Fruit fly (Drosophila melanogaster): ENCODE results near the gene RpS4.

RpS4 gene

DNA sequence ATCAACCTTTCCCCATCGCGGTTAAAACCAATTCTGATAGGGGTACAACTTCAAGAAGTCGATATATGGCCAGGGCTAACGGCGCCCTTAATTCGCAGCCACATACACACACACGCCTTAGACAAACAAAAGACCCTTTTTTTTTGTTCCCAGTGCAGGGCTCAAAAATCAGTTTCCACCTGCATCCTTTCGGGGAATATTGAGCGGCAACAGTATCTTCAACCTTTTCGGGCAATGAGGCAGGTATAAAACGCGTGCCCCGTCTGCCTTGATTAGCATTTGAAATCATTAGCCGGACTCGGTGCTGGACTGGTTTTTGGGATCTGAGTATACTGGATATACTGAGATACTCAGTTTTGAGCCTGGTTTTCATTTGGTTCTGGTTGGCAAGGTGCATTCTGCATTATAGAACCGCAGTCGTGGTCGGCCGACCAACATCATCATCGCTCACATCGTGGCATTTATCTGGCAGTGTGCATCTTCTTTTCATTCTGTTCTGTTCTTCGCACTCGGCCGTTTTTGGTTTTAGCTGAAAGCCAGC is 32.6 kb downstream of the RpS4 start (continued):
- TF ChIP-seq Elba2 (GFP tag; optimal IDR thresholded peaks at IDR 0.05), result no peak
- no peak for TF ChIP-seq org-1 (GFP tag; optimal IDR thresholded peaks at IDR 0.05)
- no peak for TF ChIP-seq zen2 (GFP tag; IDR thresholded peaks at IDR 0.05; ENCODE audit: partially characterized antibody)
- TF ChIP-seq gcm (GFP tag; optimal IDR thresholded peaks at IDR 0.05), result peak; percentile 13
- no peak for TF ChIP-seq CG2202 (tag; optimal IDR thresholded peaks at IDR 0.05)
- TF ChIP-seq fd96Cb (tag; optimal IDR thresholded peaks at IDR 0.05), result no peak
- TF ChIP-seq phol (tag; optimal IDR thresholded peaks at IDR 0.05), result no peak
- TF ChIP-seq sug (tag; optimal IDR thresholded peaks at IDR 0.05), result no peak
- TF ChIP-seq CG1603 (tag; optimal IDR thresholded peaks at IDR 0.05), result no peak
- TF ChIP-seq CrebB (tag; optimal IDR thresholded peaks at IDR 0.05), result no peak
- peak; percentile 68 for TF ChIP-seq zen (tag; optimal IDR thresholded peaks at IDR 0.05)
- TF ChIP-seq BEAF-32 (GFP tag; optimal IDR thresholded peaks at IDR 0.05), result no peak
- TF ChIP-seq CG11085 (GFP tag; IDR thresholded peaks at IDR 0.05), result no peak
- no peak for TF ChIP-seq caup (GFP tag; optimal IDR thresholded peaks at IDR 0.05; ENCODE audit: severe bottlenecking)
- no peak for TF ChIP-seq al (GFP tag; IDR thresholded peaks at IDR 0.05)
- no peak for TF ChIP-seq Bgb (GFP tag; IDR thresholded peaks at IDR 0.05; ENCODE audit: partially characterized antibody)
- TF ChIP-seq CG3726 (GFP tag; IDR thresholded peaks at IDR 0.05), result no peak
- no peak for TF ChIP-seq CTCF (GFP tag; optimal IDR thresholded peaks at IDR 0.05)
- TF ChIP-seq sqz (GFP tag; optimal IDR thresholded peaks at IDR 0.05), result peak; percentile 31
- TF ChIP-seq D19B (GFP tag; optimal IDR thresholded peaks at IDR 0.05), result no peak
- TF ChIP-seq CG4707 (GFP tag; optimal IDR thresholded peaks at IDR 0.05), result no peak
- TF ChIP-seq pita (GFP tag; optimal IDR thresholded peaks at IDR 0.05), result no peak
- TF ChIP-seq corto (GFP tag; optimal IDR thresholded peaks at IDR 0.05), result peak; percentile 51
- no peak for TF ChIP-seq YL-1 (GFP tag; optimal IDR thresholded peaks at IDR 0.05)
- TF ChIP-seq chm (GFP tag; IDR thresholded peaks at IDR 0.05), result no peak
- no peak for TF ChIP-seq trem (tag; optimal IDR thresholded peaks at IDR 0.05)
- TF ChIP-seq seq (GFP tag; IDR thresholded peaks at IDR 0.05), result no peak

DNA sequence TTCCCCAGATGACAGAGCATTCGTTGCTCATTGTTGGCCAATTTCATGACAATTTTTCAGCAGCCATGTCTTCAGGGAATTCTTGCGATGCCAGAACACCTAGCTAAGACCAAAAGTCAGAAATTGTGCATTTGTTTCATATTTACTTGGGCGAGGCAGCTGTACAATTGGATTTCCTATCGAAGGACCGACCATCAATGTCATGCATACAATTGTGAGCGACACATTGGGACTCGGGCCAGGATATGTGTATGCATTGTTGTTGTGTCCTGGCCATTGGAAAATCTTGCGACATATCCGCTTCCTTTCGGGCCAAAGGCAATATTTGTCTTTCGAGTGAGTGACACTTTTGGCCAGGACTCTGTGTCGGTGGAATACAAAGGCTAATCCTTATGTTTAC is 35.8 kb downstream of the RpS4 start:
- no peak for TF ChIP-seq Sry-β (GFP tag; optimal IDR thresholded peaks at IDR 0.05)
- no peak for TF ChIP-seq gcm (GFP tag; optimal IDR thresholded peaks at IDR 0.05)
- TF ChIP-seq dimm (GFP tag; IDR thresholded peaks at IDR 0.05), result no peak
- peak; percentile 29; the same call in 1 of the 2 replicates for TF ChIP-seq CG4360 (GFP tag; IDR thresholded peaks at IDR 0.05)
- TF ChIP-seq Tbp (GFP tag; optimal IDR thresholded peaks at IDR 0.05), result no peak
- no peak for TF ChIP-seq gcm2 (GFP tag; optimal IDR thresholded peaks at IDR 0.05)
- TF ChIP-seq CrebB (tag; optimal IDR thresholded peaks at IDR 0.05), result no peak
- TF ChIP-seq CG4854 (GFP tag; optimal IDR thresholded peaks at IDR 0.05), result no peak
- peak; percentile 96 for TF ChIP-seq D (optimal IDR thresholded peaks at IDR 0.05)
- no peak for TF ChIP-seq D (GFP tag; optimal IDR thresholded peaks at IDR 0.05)
- no peak for TF ChIP-seq Mrtf (GFP tag; IDR thresholded peaks at IDR 0.05)
- TF ChIP-seq Side (GFP tag; optimal IDR thresholded peaks at IDR 0.05), result no peak
- TF ChIP-seq CG17361 (GFP tag; IDR thresholded peaks at IDR 0.05), result no peak
- no peak for TF ChIP-seq sc (optimal IDR thresholded peaks at IDR 0.05)
- TF ChIP-seq sc (GFP tag; optimal IDR thresholded peaks at IDR 0.05), result no peak
- TF ChIP-seq CG1529 (GFP tag; optimal IDR thresholded peaks at IDR 0.05), result no peak
- no peak for TF ChIP-seq kay (GFP tag; optimal IDR thresholded peaks at IDR 0.05)
- no peak for TF ChIP-seq YL-1 (GFP tag; optimal IDR thresholded peaks at IDR 0.05)
- peak in 1 of 2 experiments; percentile 82 for TF ChIP-seq tll (GFP tag; optimal IDR thresholded peaks at IDR 0.05)
- TF ChIP-seq CG4707 (GFP tag; optimal IDR thresholded peaks at IDR 0.05), result no peak
- no peak for TF ChIP-seq CG16863 (GFP tag; optimal IDR thresholded peaks at IDR 0.05)
- no peak for TF ChIP-seq trem (tag; optimal IDR thresholded peaks at IDR 0.05)
- no peak for TF ChIP-seq CG15073 (GFP tag; optimal IDR thresholded peaks at IDR 0.05)
- TF ChIP-seq CG12071 (GFP tag; optimal IDR thresholded peaks at IDR 0.05), result no peak
- no peak for TF ChIP-seq Lpt (GFP tag; optimal IDR thresholded peaks at IDR 0.05)
- TF ChIP-seq Mad (GFP tag; optimal IDR thresholded peaks at IDR 0.05), result no peak
- peak; percentile 32 for TF ChIP-seq cad (GFP tag; optimal IDR thresholded peaks at IDR 0.05)
- TF ChIP-seq CG10431 (GFP tag; optimal IDR thresholded peaks at IDR 0.05), result no peak
- no peak for TF ChIP-seq corto (GFP tag; optimal IDR thresholded peaks at IDR 0.05)
- no peak for TF ChIP-seq crol (GFP tag; IDR thresholded peaks at IDR 0.05)
- TF ChIP-seq CG7786 (GFP tag; optimal IDR thresholded peaks at IDR 0.05), result no peak
